Fruit fly (Drosophila melanogaster) whole organism, pupa: ENCODE results near the gene pzg.

ENCODE experiments used
- CG10348 ChIP-seq: fragments of 200-800 bp; sonication (Bioruptor generic); IDR thresholded peaks from 2 replicates; pipeline ENCODE4 v1.3.6; 2022; ENCODE audit warnings: missing biosample characterization, missing genetic modification characterization
- CG13204 ChIP-seq: fragments of 200-800 bp; sonication (Bioruptor generic); optimal IDR thresholded peaks from 2 replicates; lab custom pipeline; 2018; ENCODE audit warnings: missing biosample characterization, mild to moderate bottlenecking, missing genetic modification characterization, moderate library complexity
- CG15710 ChIP-seq: fragments of 200-800 bp; sonication (Bioruptor generic); optimal IDR thresholded peaks from 2 replicates; lab custom pipeline; 2018; ENCODE audit warnings: missing biosample characterization, mild to moderate bottlenecking, missing genetic modification characterization, moderate library complexity
- CG17806 ChIP-seq: fragments of 200-800 bp; sonication (Bioruptor generic); optimal IDR thresholded peaks from 2 replicates; lab custom pipeline; 2018; ENCODE audit warnings: missing biosample characterization, mild to moderate bottlenecking, missing genetic modification characterization, moderate library complexity
- CG4496 ChIP-seq: fragments of 200-800 bp; sonication (Bioruptor generic); IDR thresholded peaks from 3 replicates; pipeline ENCODE4 v1.3.6; 2022; ENCODE audit warnings: missing biosample characterization, missing genetic modification characterization
- CG8301 ChIP-seq: fragments of 200-800 bp; sonication (Bioruptor generic); optimal IDR thresholded peaks from 2 replicates; lab custom pipeline; 2018; ENCODE audit warnings: missing biosample characterization, mild to moderate bottlenecking, missing genetic modification characterization
- CG9948 ChIP-seq: fragments of 200-800 bp; sonication (Bioruptor generic); optimal IDR thresholded peaks from 2 replicates; lab custom pipeline; 2018; ENCODE audit warnings: missing biosample characterization, mild to moderate bottlenecking, missing genetic modification characterization, moderate library complexity
- EcR ChIP-seq: fragments of 200-800 bp; sonication (Bioruptor generic); optimal IDR thresholded peaks from 3 replicates; lab custom pipeline; 2019; ENCODE audit warnings: missing biosample characterization, missing genetic modification characterization, mild to moderate bottlenecking, moderate library complexity, missing genetic modification reagents
- Snoo ChIP-seq: fragments of 200-800 bp; sonication (Bioruptor generic); optimal IDR thresholded peaks from 3 replicates; lab custom pipeline; 2017; ENCODE audit warnings: missing biosample characterization, mild to moderate bottlenecking, missing genetic modification characterization, inconsistent platforms
- fd96Ca ChIP-seq: fragments of 200-800 bp; sonication (Bioruptor generic); IDR thresholded peaks from 3 replicates; pipeline ENCODE4 v1.3.6; 2022; ENCODE audit warnings: missing biosample characterization, missing genetic modification characterization
- rn ChIP-seq: fragments of 200-800 bp; sonication (Bioruptor generic); IDR thresholded peaks from 2 replicates; pipeline ENCODE4 v1.3.6; 2022; ENCODE audit warnings: missing biosample characterization, missing genetic modification characterization

DNA sequence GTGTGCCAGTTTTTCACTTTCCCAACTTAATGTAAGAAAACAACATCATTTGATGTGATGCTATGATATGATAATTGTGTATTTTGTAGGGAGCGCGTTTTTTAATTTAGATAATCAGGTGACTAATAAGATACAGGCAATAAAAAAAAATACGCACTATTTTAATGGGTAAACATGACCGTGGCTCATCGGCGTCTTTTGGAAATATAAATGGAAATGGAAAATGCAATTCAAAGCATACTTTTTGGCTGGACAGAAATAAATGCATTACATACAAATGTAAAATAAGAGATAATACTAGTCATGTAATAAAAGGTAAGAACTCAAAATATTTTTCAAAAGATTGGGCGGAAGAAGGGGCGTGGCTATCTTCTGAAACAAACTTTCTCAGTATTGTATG, 23.5 kb upstream of the pzg start:
- TF ChIP-seq CG9948 (tag; lab: Kevin White, UChicago) (no peak), Snoo (tag; lab: Kevin White, UChicago) (no peak), EcR (GFP tag; lab: Kevin White, UChicago) (no peak), CG10348 (GFP tag; lab: Robert Waterston, UW) (no peak), CG8301 (tag; lab: Kevin White, UChicago) (no peak), fd96Ca (GFP tag; lab: Robert Waterston, UW) (no peak), CG4496 (GFP tag; lab: Robert Waterston, UW) (no peak), CG13204 (GFP tag; lab: Kevin White, UChicago) (no peak), rn (GFP tag; lab: Robert Waterston, UW) (no peak), CG15710 (tag; lab: Kevin White, UChicago) (no peak), CG17806 (tag; lab: Kevin White, UChicago) (no peak)
